Worm (Caenorhabditis elegans) whole organism, L2 larva: ENCODE results near the gene lido-4.

Experiments
- F13H6.1 ChIP-seq: sonication (generic microtip); optimal IDR thresholded peaks from 2 replicates; lab custom pipeline; 2016; ENCODE audit warnings: missing genetic modification characterization, missing compliant biosample characterization
- ZK546.5 ChIP-seq: sonication (generic microtip); optimal IDR thresholded peaks from 2 replicates; lab custom pipeline; 2017; ENCODE audit warnings: missing biosample characterization, missing genetic modification characterization
- alr-1 ChIP-seq: fragments of 150-350 bp; optimal IDR thresholded peaks from 2 replicates; lab custom pipeline; 2014; ENCODE audit warnings: missing biosample characterization, missing genetic modification characterization
- egl-27 ChIP-seq: sonication (generic microtip); optimal IDR thresholded peaks from 3 replicates; lab custom pipeline; 2017; ENCODE audit warnings: missing biosample characterization, missing genetic modification reagents, missing genetic modification characterization
- elt-3 ChIP-seq: sonication (generic microtip); optimal IDR thresholded peaks from 2 replicates; lab custom pipeline; 2017; ENCODE audit warnings: missing biosample characterization, missing genetic modification characterization
- fos-1 ChIP-seq: fragments of 150-350 bp; optimal IDR thresholded peaks from 2 replicates; lab custom pipeline; 2014; ENCODE audit warnings: missing biosample characterization, missing genetic modification characterization
- gmeb-1 ChIP-seq: fragments of 150-350 bp; optimal IDR thresholded peaks from 2 replicates; lab custom pipeline; 2014; ENCODE audit warnings: missing biosample characterization, missing genetic modification characterization
- lin-13 ChIP-seq: fragments of 150-350 bp; optimal IDR thresholded peaks from 2 replicates; lab custom pipeline; 2014; ENCODE audit warnings: missing biosample characterization, missing genetic modification reagents, missing genetic modification characterization
- lin-39 ChIP-seq: fragments of 150-350 bp; optimal IDR thresholded peaks from 2 replicates; lab custom pipeline; 2014; ENCODE audit warnings: missing biosample characterization, missing genetic modification reagents, missing genetic modification characterization
- nhr-11 ChIP-seq: fragments of 150-350 bp; optimal IDR thresholded peaks from 2 replicates; lab custom pipeline; 2014; ENCODE audit warnings: missing biosample characterization, missing genetic modification characterization
- nhr-6 ChIP-seq: fragments of 150-350 bp; optimal IDR thresholded peaks from 2 replicates; lab custom pipeline; 2014; ENCODE audit warnings: missing biosample characterization, missing genetic modification characterization
- skn-1 ChIP-seq: sonication (generic microtip); optimal IDR thresholded peaks from 2 replicates; lab custom pipeline; 2017; ENCODE audit warnings: missing biosample characterization, missing genetic modification characterization

ce11 chrX:17100656-17101055 is 6.9 kb downstream of the lido-4 start, which contains the start of gene lido-2:
- TF ChIP-seq lin-39 (tag; lab: Kevin White, UChicago) (no peak), ZK546.5 (tag; lab: Kevin White, UChicago) (no peak), lin-13 (no peak), alr-1 (no peak), gmeb-1 (tag; lab: Kevin White, UChicago) (no peak), nhr-11 (tag; lab: Kevin White, UChicago) (no peak), nhr-6 (no peak), fos-1 (tag; lab: Kevin White, UChicago) (no peak), elt-3 (tag; lab: Kevin White, UChicago) (no peak), skn-1 (tag; lab: Kevin White, UChicago) (no peak), egl-27 (tag; lab: Kevin White, UChicago) (no peak), F13H6.1 (tag; lab: Kevin White, UChicago) (no peak)
